Fruit fly (Drosophila melanogaster) whole organism, embryonic: Measurements from ENCODE around the gene CG15803.

ENCODE experiments used
- ATbp ChIP-seq: fragments of 200-800 bp; sonication (Bioruptor generic); optimal IDR thresholded peaks from 2 replicates; lab custom pipeline; 2017; ENCODE audit warnings: missing biosample characterization, mild to moderate bottlenecking, missing genetic modification characterization, missing genetic modification reagents
- Blimp-1 ChIP-seq: fragments of 200-800 bp; sonication (Bioruptor generic); optimal IDR thresholded peaks from 3 replicates; lab custom pipeline; 2018; ENCODE audit warnings: missing biosample characterization, missing genetic modification characterization, mild to moderate bottlenecking, moderate library complexity, missing genetic modification reagents
- CG10147 ChIP-seq: fragments of 200-800 bp; sonication (Bioruptor generic); optimal IDR thresholded peaks from 2 replicates; lab custom pipeline; 2019; ENCODE audit warnings: missing biosample characterization, mild to moderate bottlenecking, missing genetic modification characterization, moderate library complexity
- CG10543 ChIP-seq: fragments of 200-800 bp; sonication (Bioruptor generic); optimal IDR thresholded peaks from 3 replicates; lab custom pipeline; 2017; ENCODE audit warnings: missing biosample characterization, mild to moderate bottlenecking, missing genetic modification characterization, moderate library complexity
- CG12219 ChIP-seq: fragments of 200-800 bp; sonication (Bioruptor generic); optimal IDR thresholded peaks from 3 replicates; lab custom pipeline; 2018; ENCODE audit warnings: missing biosample characterization, mild to moderate bottlenecking, missing genetic modification characterization
- CG12744 ChIP-seq: fragments of 200-800 bp; sonication (Bioruptor generic); optimal IDR thresholded peaks from 2 replicates; lab custom pipeline; 2016; ENCODE audit warnings: missing biosample characterization, missing genetic modification characterization
- CG13624 ChIP-seq: fragments of 200-800 bp; sonication (Bioruptor generic); optimal IDR thresholded peaks from 2 replicates; lab custom pipeline; 2016; ENCODE audit warnings: missing biosample characterization, missing genetic modification characterization
- CG15011 ChIP-seq: fragments of 200-800 bp; sonication (Bioruptor generic); optimal IDR thresholded peaks from 3 replicates; lab custom pipeline; 2018; ENCODE audit warnings: missing biosample characterization, mild to moderate bottlenecking, missing genetic modification characterization
- CG17359 ChIP-seq: fragments of 200-800 bp; sonication (Bioruptor generic); optimal IDR thresholded peaks from 3 replicates; lab custom pipeline; 2018; ENCODE audit warnings: missing biosample characterization, mild to moderate bottlenecking, missing genetic modification characterization, moderate library complexity
- CG17361 ChIP-seq: fragments of 200-800 bp; sonication (Bioruptor generic); IDR thresholded peaks from 3 replicates; pipeline ENCODE4 v1.3.6; 2022; ENCODE audit warnings: missing biosample characterization, missing genetic modification characterization
- CG17912 ChIP-seq: fragments of 200-800 bp; sonication (Bioruptor generic); optimal IDR thresholded peaks from 2 replicates; lab custom pipeline; 2018; ENCODE audit warnings: missing biosample characterization, mild to moderate bottlenecking, missing genetic modification characterization
- CG18476 ChIP-seq: fragments of 200-800 bp; sonication (Bioruptor generic); optimal IDR thresholded peaks from 2 replicates; lab custom pipeline; 2016; ENCODE audit warnings: missing biosample characterization, mild to moderate bottlenecking, missing genetic modification characterization
- CG2875 ChIP-seq: fragments of 200-800 bp; sonication (Bioruptor generic); optimal IDR thresholded peaks from 2 replicates; lab custom pipeline; 2017; ENCODE audit warnings: missing biosample characterization, mild to moderate bottlenecking, missing genetic modification characterization, missing genetic modification reagents
- CG30020 ChIP-seq: fragments of 200-800 bp; optimal IDR thresholded peaks from 2 replicates; lab custom pipeline; 2019; ENCODE audit warnings: missing biosample characterization, mild to moderate bottlenecking, missing genetic modification characterization, moderate library complexity
- CG33213 ChIP-seq: fragments of 200-800 bp; sonication (Bioruptor generic); optimal IDR thresholded peaks from 3 replicates; lab custom pipeline; 2016; ENCODE audit warnings: missing biosample characterization, missing genetic modification characterization
- CG3995 ChIP-seq: fragments of 200-800 bp; sonication (Bioruptor generic); optimal IDR thresholded peaks from 3 replicates; lab custom pipeline; 2016; ENCODE audit warnings: missing biosample characterization, missing genetic modification characterization
- CG4854 ChIP-seq: fragments of 200-800 bp; sonication (Bioruptor generic); optimal IDR thresholded peaks from 2 replicates; lab custom pipeline; 2016; ENCODE audit warnings: missing biosample characterization, missing genetic modification characterization, inconsistent platforms
- CG5953 ChIP-seq: fragments of 200-800 bp; sonication (Bioruptor generic); IDR thresholded peaks from 2 replicates; pipeline ENCODE4 v1.3.6; 2022; ENCODE audit warnings: missing biosample characterization, missing genetic modification characterization
- CG7372 ChIP-seq: fragments of 200-800 bp; sonication (Bioruptor generic); IDR thresholded peaks from 2 replicates; pipeline ENCODE4 v1.3.6; 2022; ENCODE audit warnings: missing biosample characterization, missing genetic modification characterization
- CG9817 ChIP-seq: fragments of 200-800 bp; sonication (Bioruptor generic); optimal IDR thresholded peaks from 2 replicates; lab custom pipeline; 2018; ENCODE audit warnings: missing biosample characterization, mild to moderate bottlenecking, missing genetic modification characterization, moderate library complexity
- CrebB ChIP-seq: fragments of 200-800 bp; sonication (Bioruptor generic); optimal IDR thresholded peaks from 3 replicates; lab custom pipeline; 2018; ENCODE audit warnings: missing biosample characterization, mild to moderate bottlenecking, missing genetic modification characterization
- Dbx ChIP-seq: fragments of 200-800 bp; sonication (Bioruptor generic); IDR thresholded peaks from 3 replicates; pipeline ENCODE4 v1.3.6; 2022; ENCODE audit warnings: missing biosample characterization, missing genetic modification characterization
- Dek ChIP-seq: fragments of 200-800 bp; sonication (Bioruptor generic); optimal IDR thresholded peaks from 3 replicates; lab custom pipeline; 2019; ENCODE audit warnings: missing biosample characterization, mild to moderate bottlenecking, missing genetic modification characterization, moderate library complexity
- Dp ChIP-seq: fragments of 200-800 bp; sonication (Bioruptor generic); optimal IDR thresholded peaks from 2 replicates; lab custom pipeline; 2018; ENCODE audit warnings: missing biosample characterization, mild to moderate bottlenecking, missing genetic modification characterization, moderate library complexity
- Dref ChIP-seq: fragments of 200-800 bp; sonication (Bioruptor generic); IDR thresholded peaks from 2 replicates; pipeline ENCODE4 v1.3.6; 2022; ENCODE audit warnings: missing biosample characterization, missing genetic modification characterization
- ERR ChIP-seq: fragments of 200-800 bp; sonication (Bioruptor generic); optimal IDR thresholded peaks from 2 replicates; lab custom pipeline; 2016; ENCODE audit warnings: missing biosample characterization, missing genetic modification characterization
- Fer1 ChIP-seq: fragments of 200-800 bp; sonication (Bioruptor generic); optimal IDR thresholded peaks from 2 replicates; lab custom pipeline; 2017; ENCODE audit warnings: missing biosample characterization, mild to moderate bottlenecking, missing genetic modification characterization
- GATAe ChIP-seq: fragments of 200-800 bp; sonication (Bioruptor generic); conservative IDR thresholded peaks from 2 replicates; pipeline ENCODE4 v1.3.6; 2022; ENCODE audit warnings: missing biosample characterization, missing genetic modification characterization
- HLHmδ ChIP-seq: fragments of 200-800 bp; sonication (Bioruptor generic); optimal IDR thresholded peaks from 2 replicates; lab custom pipeline; 2018; ENCODE audit warnings: missing biosample characterization, mild to moderate bottlenecking, missing genetic modification characterization, moderate library complexity
- Hmr ChIP-seq: fragments of 200-800 bp; sonication (Bioruptor generic); optimal IDR thresholded peaks from 3 replicates; lab custom pipeline; 2017; ENCODE audit warnings: mild to moderate bottlenecking, missing biosample characterization, missing genetic modification reagents, missing genetic modification characterization
- Neu2 ChIP-seq: fragments of 200-800 bp; sonication (Bioruptor generic); optimal IDR thresholded peaks from 3 replicates; lab custom pipeline; 2016; ENCODE audit warnings: missing biosample characterization, missing genetic modification characterization, borderline replicate concordance
- Taf1 ChIP-seq: fragments of 200-800 bp; sonication (Bioruptor generic); IDR thresholded peaks from 2 replicates; pipeline ENCODE4 v1.3.6; 2022; ENCODE audit warnings: missing biosample characterization, missing genetic modification characterization
- Vsx1 ChIP-seq: fragments of 200-800 bp; sonication (Bioruptor generic); optimal IDR thresholded peaks from 2 replicates; lab custom pipeline; 2017; ENCODE audit warnings: missing biosample characterization, mild to moderate bottlenecking, missing genetic modification characterization, missing genetic modification reagents
- ap ChIP-seq: fragments of 200-800 bp; sonication (Bioruptor generic); IDR thresholded peaks from 2 replicates; pipeline ENCODE4 v1.3.6; 2022; ENCODE audit warnings: missing biosample characterization, missing genetic modification characterization
- chm ChIP-seq: fragments of 200-800 bp; sonication (Bioruptor generic); IDR thresholded peaks from 2 replicates; pipeline ENCODE4 v1.3.6; 2022; ENCODE audit warnings: missing biosample characterization, missing genetic modification characterization
- dm ChIP-seq: fragments of 200-800 bp; sonication (Bioruptor generic); optimal IDR thresholded peaks from 3 replicates; lab custom pipeline; 2016; ENCODE audit warnings: missing biosample characterization, missing genetic modification characterization
- ewg ChIP-seq: fragments of 200-800 bp; sonication (Bioruptor generic); optimal IDR thresholded peaks from 3 replicates; lab custom pipeline; 2017; ENCODE audit warnings: mild to moderate bottlenecking, missing biosample characterization, missing genetic modification reagents, missing genetic modification characterization
- gfzf ChIP-seq: fragments of 200-800 bp; sonication (Bioruptor generic); optimal IDR thresholded peaks from 2 replicates; lab custom pipeline; 2016; ENCODE audit warnings: missing biosample characterization, mild to moderate bottlenecking, missing genetic modification characterization, moderate library complexity
- kah ChIP-seq: fragments of 200-800 bp; sonication (Bioruptor generic); optimal IDR thresholded peaks from 2 replicates; lab custom pipeline; 2018; ENCODE audit warnings: missing biosample characterization, mild to moderate bottlenecking, missing genetic modification characterization
- mirr ChIP-seq: fragments of 200-800 bp; sonication (Bioruptor generic); optimal IDR thresholded peaks from 3 replicates; lab custom pipeline; 2018; ENCODE audit warnings: missing biosample characterization, mild to moderate bottlenecking, missing genetic modification characterization
- odd ChIP-seq: fragments of 200-800 bp; sonication (Bioruptor generic); optimal IDR thresholded peaks from 2 replicates; lab custom pipeline; 2017; ENCODE audit warnings: missing biosample characterization, mild to moderate bottlenecking, missing genetic modification characterization
- pb ChIP-seq: fragments of 200-800 bp; sonication (Bioruptor generic); optimal IDR thresholded peaks from 3 replicates; lab custom pipeline; 2016; ENCODE audit warnings: missing biosample characterization, missing genetic modification characterization
- phol ChIP-seq: fragments of 200-800 bp; sonication (Bioruptor generic); optimal IDR thresholded peaks from 3 replicates; lab custom pipeline; 2018; ENCODE audit warnings: missing biosample characterization, mild to moderate bottlenecking, missing genetic modification characterization, moderate library complexity
- pnt ChIP-seq: fragments of 200-800 bp; sonication (Bioruptor generic); optimal IDR thresholded peaks from 3 replicates; lab custom pipeline; 2016; ENCODE audit warnings: missing biosample characterization, missing genetic modification characterization
- prd ChIP-seq, 3 experiments: fragments of >200 bp in 2 of 3; fragments of 200-800 bp in 1 of 3; sonication (Bioruptor generic) in 1 of 3; optimal IDR thresholded peaks in 2 of 3; IDR thresholded peaks in 1 of 3; 2 replicates in 2 of 3; 3 replicates in 1 of 3; pipeline versions ENCODE4 v1.3.6 to Lab custom; 2017 to 2022; ENCODE audit warnings: missing biosample characterization in 1 of 3, missing genetic modification characterization in 1 of 3
- sisA ChIP-seq: fragments of 200-800 bp; sonication (Bioruptor generic); IDR thresholded peaks from 2 replicates; pipeline ENCODE4 v1.3.6; 2022; ENCODE audit warnings: missing biosample characterization, missing genetic modification characterization
- sna ChIP-seq: fragments of 200-800 bp; sonication (Bioruptor generic); IDR thresholded peaks from 2 replicates; pipeline ENCODE4 v1.3.6; 2022; ENCODE audit warnings: missing biosample characterization, missing genetic modification characterization; ENCODE audit not compliant: partially characterized antibody
- zen ChIP-seq: fragments of 200-800 bp; sonication (Bioruptor generic); optimal IDR thresholded peaks from 3 replicates; lab custom pipeline; 2018; ENCODE audit warnings: missing biosample characterization, mild to moderate bottlenecking, missing genetic modification characterization, moderate library complexity
- zfh1 ChIP-seq: fragments of 200-800 bp; sonication (Bioruptor generic); IDR thresholded peaks from 3 replicates; pipeline ENCODE4 v1.3.6; 2022; ENCODE audit warnings: missing biosample characterization, missing genetic modification characterization

Gene CG15803

dm6 chr3R:18365978-18366643 is 5.6 kb upstream of the CG15803 start, which contains the start of the genes WRNexo and Nup43 (continued):
- TF ChIP-seq ERR (GFP tag; lab: Kevin White, UChicago) (no peak), CG30020 (tag; lab: Kevin White, UChicago) (peak; percentile 72), CG5953 (GFP tag; lab: Robert Waterston, UW) (no peak), Dref (GFP tag; lab: Robert Waterston, UW) (peak; percentile 50), phol (tag; lab: Kevin White, UChicago) (peak; percentile 59), CG17361 (GFP tag; lab: Robert Waterston, UW) (peak; percentile 84), CG17359 (no peak), CG2875 (GFP tag; lab: Kevin White, UChicago) (no peak), CG10147 (GFP tag; lab: Kevin White, UChicago) (no peak), Dbx (GFP tag; lab: Robert Waterston, UW) (no peak), CG9817 (tag; lab: Kevin White, UChicago) (peak; percentile 55), chm (no peak), CG13624 (GFP tag; lab: Kevin White, UChicago) (no peak), CG12219 (GFP tag; lab: Kevin White, UChicago) (no peak), ATbp (GFP tag; lab: Kevin White, UChicago) (no peak), Hmr (GFP tag; lab: Kevin White, UChicago) (peak; percentile 35), pnt (GFP tag; lab: Kevin White, UChicago) (peak; percentile 13), CG3995 (peak; percentile 28), kah (GFP tag; lab: Kevin White, UChicago) (no peak), prd (optimal IDR thresholded peaks at IDR 0.05; lab: Kevin White, UChicago) (no peak), prd (GFP tag; IDR thresholded peaks at IDR 0.05; lab: Robert Waterston, UW) (peak; percentile 52; the same call in 2 of the 3 replicates), mirr (GFP tag; lab: Kevin White, UChicago) (no peak), CG15011 (GFP tag; lab: Kevin White, UChicago) (no peak), CG18476 (GFP tag; lab: Kevin White, UChicago) (no peak), sisA (GFP tag; lab: Robert Waterston, UW) (peak; percentile 14; the same call in 1 of the 2 replicates), CG17912 (GFP tag; lab: Kevin White, UChicago) (no peak), sna (no peak), CG4854 (GFP tag; lab: Kevin White, UChicago) (no peak), HLHmδ (GFP tag; lab: Kevin White, UChicago) (no peak), CG7372 (0 out of 2 replicates have a peak, but pooled peaks have one; percentile 32), gfzf (GFP tag; lab: Kevin White, UChicago) (peak; percentile 82), Blimp-1 (no peak), GATAe (GFP tag; lab: Robert Waterston, UW) (no peak), CG10543 (GFP tag; lab: Kevin White, UChicago) (no peak), Taf1 (GFP tag; lab: Robert Waterston, UW) (no peak), Fer1 (no peak), ap (GFP tag; lab: Robert Waterston, UW) (no peak), zfh1 (GFP tag; lab: Robert Waterston, UW) (peak; percentile 54; the same call in 2 of the 3 replicates), Dek (tag; lab: Kevin White, UChicago) (no peak), CrebB (no peak), CG33213 (no peak), ewg (no peak), pb (GFP tag; lab: Kevin White, UChicago) (no peak), Dp (GFP tag; lab: Kevin White, UChicago) (peak; percentile 68), zen (peak; percentile 12), CG12744 (no peak), odd (GFP tag; lab: Kevin White, UChicago) (no peak), Neu2 (GFP tag; lab: Kevin White, UChicago) (no peak), dm (GFP tag; lab: Kevin White, UChicago) (peak; percentile 31), Vsx1 (no peak)
